Worm (Caenorhabditis elegans) whole organism, L2 larva: ENCODE data around the gene ift-81.

ENCODE experiments used
- C34F6.9 ChIP-seq: fragments of 150-350 bp; optimal IDR thresholded peaks from 2 replicates; lab custom pipeline; 2014; ENCODE audit warnings: missing biosample characterization, missing genetic modification characterization
- R02D3.7 ChIP-seq: fragments of 150-350 bp; optimal IDR thresholded peaks from 2 replicates; lab custom pipeline; 2014; ENCODE audit warnings: missing biosample characterization, missing genetic modification characterization
- Y55F3AM.14 ChIP-seq: fragments of 200-800 bp; sonication (Bioruptor generic); optimal IDR thresholded peaks from 2 replicates; lab custom pipeline; 2018; ENCODE audit warnings: mild to moderate bottlenecking, missing genetic modification characterization, missing compliant biosample characterization
- ZK546.5 ChIP-seq: sonication (generic microtip); optimal IDR thresholded peaks from 2 replicates; lab custom pipeline; 2017; ENCODE audit warnings: missing biosample characterization, missing genetic modification characterization
- alr-1 ChIP-seq: fragments of 150-350 bp; optimal IDR thresholded peaks from 2 replicates; lab custom pipeline; 2014; ENCODE audit warnings: missing biosample characterization, missing genetic modification characterization
- aly-2 ChIP-seq: fragments of 150-350 bp; optimal IDR thresholded peaks from 2 replicates; lab custom pipeline; 2014; ENCODE audit warnings: missing biosample characterization, missing genetic modification characterization
- ama-1 ChIP-seq: fragments of 150-350 bp; optimal IDR thresholded peaks from 2 replicates; lab custom pipeline; 2018; ENCODE audit warnings: inconsistent platforms
- blmp-1 ChIP-seq: sonication (generic microtip); optimal IDR thresholded peaks from 2 replicates; lab custom pipeline; 2017; ENCODE audit warnings: missing genetic modification characterization, mild to moderate bottlenecking, missing compliant biosample characterization, antibody characterized with exemption, moderate library complexity; ENCODE audit not compliant: insufficient read depth
- ceh-16 ChIP-seq: fragments of 150-350 bp; optimal IDR thresholded peaks from 2 replicates; lab custom pipeline; 2014; ENCODE audit warnings: missing biosample characterization, missing genetic modification characterization
- crh-2 ChIP-seq: sonication (generic microtip); optimal IDR thresholded peaks from 2 replicates; lab custom pipeline; 2017; ENCODE audit warnings: missing biosample characterization, missing genetic modification characterization
- egl-27 ChIP-seq: sonication (generic microtip); optimal IDR thresholded peaks from 3 replicates; lab custom pipeline; 2017; ENCODE audit warnings: missing biosample characterization, missing genetic modification reagents, missing genetic modification characterization
- elt-3 ChIP-seq: sonication (generic microtip); optimal IDR thresholded peaks from 2 replicates; lab custom pipeline; 2017; ENCODE audit warnings: missing biosample characterization, missing genetic modification characterization
- fos-1 ChIP-seq: fragments of 150-350 bp; optimal IDR thresholded peaks from 2 replicates; lab custom pipeline; 2014; ENCODE audit warnings: missing biosample characterization, missing genetic modification characterization
- gmeb-1 ChIP-seq: fragments of 150-350 bp; optimal IDR thresholded peaks from 2 replicates; lab custom pipeline; 2014; ENCODE audit warnings: missing biosample characterization, missing genetic modification characterization
- lin-11 ChIP-seq: fragments of 150-350 bp; sonication (generic microtip); optimal IDR thresholded peaks from 2 replicates; lab custom pipeline; 2014; ENCODE audit warnings: missing biosample characterization, missing genetic modification characterization, inconsistent platforms, mixed read lengths
- lsy-2 ChIP-seq, 2 experiments: fragments of 150-350 bp in 1 of 2; sonication (generic microtip) in 1 of 2; optimal IDR thresholded peaks; 2 replicates each; lab custom pipeline; 2014 to 2017; ENCODE audit warnings: missing biosample characterization in 2 of 2, missing genetic modification characterization in 2 of 2
- mab-5 ChIP-seq: fragments of 150-350 bp; optimal IDR thresholded peaks from 2 replicates; lab custom pipeline; 2014; ENCODE audit warnings: missing biosample characterization, missing genetic modification characterization
- mbf-1 ChIP-seq: sonication (generic microtip); optimal IDR thresholded peaks from 2 replicates; lab custom pipeline; 2017; ENCODE audit warnings: missing biosample characterization, missing genetic modification characterization
- nhr-10 ChIP-seq: sonication (generic microtip); optimal IDR thresholded peaks from 2 replicates; lab custom pipeline; 2017; ENCODE audit warnings: missing biosample characterization, missing genetic modification characterization
- nhr-11 ChIP-seq: fragments of 150-350 bp; optimal IDR thresholded peaks from 2 replicates; lab custom pipeline; 2014; ENCODE audit warnings: missing biosample characterization, missing genetic modification characterization
- nhr-12 ChIP-seq: fragments of 150-350 bp; optimal IDR thresholded peaks from 2 replicates; lab custom pipeline; 2014; ENCODE audit warnings: missing biosample characterization, missing genetic modification characterization
- nhr-23 ChIP-seq: fragments of 150-350 bp; optimal IDR thresholded peaks from 2 replicates; lab custom pipeline; 2014; ENCODE audit warnings: missing biosample characterization, missing genetic modification reagents, missing genetic modification characterization
- nhr-237 ChIP-seq: fragments of 150-350 bp; optimal IDR thresholded peaks from 2 replicates; lab custom pipeline; 2014; ENCODE audit warnings: missing biosample characterization, missing genetic modification characterization
- nhr-25 ChIP-seq: fragments of 150-350 bp; sonication (generic microtip); optimal IDR thresholded peaks from 3 replicates; lab custom pipeline; 2014; ENCODE audit warnings: missing biosample characterization, missing genetic modification characterization
- peb-1 ChIP-seq: fragments of 150-350 bp; optimal IDR thresholded peaks from 2 replicates; lab custom pipeline; 2014; ENCODE audit warnings: missing biosample characterization, missing genetic modification characterization
- sem-4 ChIP-seq: fragments of 150-350 bp; optimal IDR thresholded peaks from 2 replicates; lab custom pipeline; 2014; ENCODE audit warnings: missing biosample characterization, missing genetic modification reagents, missing genetic modification characterization
- sma-3 ChIP-seq: sonication (generic microtip); optimal IDR thresholded peaks from 2 replicates; lab custom pipeline; 2016; ENCODE audit warnings: missing genetic modification reagents, missing genetic modification characterization, missing compliant biosample characterization
- sma-9 ChIP-seq, 2 experiments: fragments of 150-350 bp in 1 of 2; sonication (generic microtip) in 1 of 2; optimal IDR thresholded peaks; 2 replicates each; lab custom pipeline; 2014 to 2016; ENCODE audit warnings: missing genetic modification characterization in 2 of 2, mild to moderate bottlenecking in 1 of 2, missing biosample characterization in 1 of 2, missing compliant biosample characterization in 1 of 2, missing genetic modification reagents in 1 of 2, moderate library complexity in 1 of 2
- snpc-4 ChIP-seq: fragments of 150-350 bp; optimal IDR thresholded peaks from 2 replicates; lab custom pipeline; 2014; ENCODE audit warnings: missing biosample characterization, missing genetic modification characterization
- unc-39 ChIP-seq: fragments of 150-350 bp; optimal IDR thresholded peaks from 2 replicates; lab custom pipeline; 2014; ENCODE audit warnings: missing biosample characterization, missing genetic modification characterization
- unc-55 ChIP-seq: fragments of 150-350 bp; sonication (generic microtip); optimal IDR thresholded peaks from 3 replicates; lab custom pipeline; 2014; ENCODE audit warnings: missing biosample characterization, missing genetic modification reagents, missing genetic modification characterization
- unc-62 ChIP-seq: fragments of 150-350 bp; optimal IDR thresholded peaks from 2 replicates; lab custom pipeline; 2014; ENCODE audit warnings: missing biosample characterization, missing genetic modification reagents, missing genetic modification characterization
- zag-1 ChIP-seq: fragments of 150-350 bp; optimal IDR thresholded peaks from 2 replicates; lab custom pipeline; 2014; ENCODE audit warnings: missing biosample characterization, missing genetic modification characterization
- ztf-1 ChIP-seq: fragments of 200-800 bp; sonication (Bioruptor generic); conservative IDR thresholded peaks from 2 replicates; pipeline ENCODE4 v1.3.6; 2022; ENCODE audit warnings: missing genetic modification characterization, missing compliant biosample characterization
- ztf-4 ChIP-seq: fragments of 150-350 bp; optimal IDR thresholded peaks from 2 replicates; lab custom pipeline; 2014; ENCODE audit warnings: missing biosample characterization, missing genetic modification characterization

The ift-81 gene

DNA sequence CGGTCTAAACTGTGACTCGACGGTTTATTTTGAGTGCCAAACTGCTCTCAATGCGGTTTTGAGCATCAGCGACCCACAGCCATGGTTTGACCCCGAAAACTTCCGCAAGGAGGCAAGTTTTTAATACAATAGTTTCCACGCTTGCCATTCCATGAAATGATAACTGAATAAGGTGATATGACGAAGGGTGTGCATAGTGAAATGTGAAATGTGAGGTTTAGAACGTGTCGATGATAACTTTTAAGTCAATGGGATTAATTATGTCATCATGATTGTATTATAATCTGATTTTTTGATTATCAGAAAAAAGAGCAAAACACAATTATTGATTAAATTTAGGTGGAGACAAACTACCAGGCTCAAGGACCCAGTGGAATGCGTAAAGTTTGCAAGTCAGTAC, 43.0 kb upstream of the ift-81 start:
- no peak for TF ChIP-seq nhr-25 (tag; lab: Kevin White, UChicago)
- no peak for TF ChIP-seq alr-1 (tag; lab: Kevin White, UChicago)
- peak; percentile 51 for TF ChIP-seq fos-1 (tag; lab: Kevin White, UChicago)

DNA sequence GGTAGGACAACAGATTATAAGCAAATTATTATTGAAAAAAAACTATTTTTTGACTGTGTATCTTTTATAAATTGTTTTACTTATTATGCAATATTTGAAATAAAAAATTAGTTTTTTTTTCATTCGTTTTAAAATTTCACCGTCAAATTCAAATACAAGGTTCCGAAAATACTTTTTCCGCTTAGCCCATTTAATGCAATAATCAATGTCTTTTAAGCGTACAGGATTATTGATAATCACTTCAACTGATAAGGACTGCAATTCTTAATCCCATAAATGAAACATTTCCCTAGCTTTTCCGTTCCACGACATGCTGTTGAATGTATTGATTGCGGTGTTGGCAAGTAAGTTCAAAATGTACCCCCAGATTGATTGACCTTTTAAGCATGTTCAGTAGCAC, 41.4 kb upstream of the ift-81 start, which contains the start of gene nspg-12:
TSS of gene nspg-12 (plus strand) at position 301 of the 400 bp plus-strand sequence.
- no peak for TF ChIP-seq snpc-4
- TF ChIP-seq alr-1 (tag; lab: Kevin White, UChicago) = no peak
- no peak for TF ChIP-seq blmp-1
- TF ChIP-seq mbf-1 = no peak
- no peak for TF ChIP-seq unc-55 (GFP tag; lab: Kevin White, UChicago)
- TF ChIP-seq nhr-10 (tag; lab: Kevin White, UChicago) = no peak
- TF ChIP-seq sma-9 (GFP tag; optimal IDR thresholded peaks at IDR 0.05; lab: Kevin White, UChicago) = no peak
- TF ChIP-seq sma-9 (tag; optimal IDR thresholded peaks at IDR 0.05; lab: Kevin White, UChicago) = no peak
- TF ChIP-seq peb-1 (tag; lab: Kevin White, UChicago) = no peak
- TF ChIP-seq nhr-237 (tag; lab: Kevin White, UChicago) = no peak
- no peak for TF ChIP-seq unc-39 (tag; lab: Kevin White, UChicago)
- no peak for TF ChIP-seq R02D3.7 (tag; lab: Kevin White, UChicago)
- no peak for TF ChIP-seq unc-62 (GFP tag; lab: Kevin White, UChicago)
- TF ChIP-seq nhr-12 = no peak
- no peak for TF ChIP-seq zag-1 (tag; lab: Kevin White, UChicago)
- no peak for TF ChIP-seq egl-27
- no peak for TF ChIP-seq C34F6.9 (tag; lab: Kevin White, UChicago)
- TF ChIP-seq sma-3 (GFP tag; lab: Kevin White, UChicago) = no peak
- no peak for TF ChIP-seq nhr-23 (tag; lab: Kevin White, UChicago)
- no peak for TF ChIP-seq nhr-25 (tag; lab: Kevin White, UChicago)

DNA sequence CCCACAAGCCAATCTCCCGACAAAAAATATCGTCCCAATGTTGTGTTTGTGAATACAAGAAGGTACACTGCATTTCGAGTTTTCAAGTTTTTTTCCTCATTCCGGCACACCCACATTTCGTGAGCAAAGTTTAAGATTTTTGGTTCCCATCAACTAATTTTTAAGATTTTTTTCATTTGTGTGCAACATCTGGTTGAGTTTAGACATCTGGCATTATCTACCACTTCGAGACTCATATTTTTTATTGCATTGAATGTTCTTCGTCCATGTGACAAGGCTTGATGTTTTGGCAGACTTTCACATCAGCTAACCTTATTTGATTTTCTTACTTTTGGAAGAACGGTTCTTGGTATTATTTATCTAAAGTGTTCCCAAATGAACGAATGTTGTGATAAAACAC, 38.0 kb upstream of the ift-81 start:
- TF ChIP-seq peb-1 (tag; lab: Kevin White, UChicago) (no peak), ZK546.5 (no peak), ztf-1 (GFP tag; lab: Robert Waterston, UW) (no peak)

DNA sequence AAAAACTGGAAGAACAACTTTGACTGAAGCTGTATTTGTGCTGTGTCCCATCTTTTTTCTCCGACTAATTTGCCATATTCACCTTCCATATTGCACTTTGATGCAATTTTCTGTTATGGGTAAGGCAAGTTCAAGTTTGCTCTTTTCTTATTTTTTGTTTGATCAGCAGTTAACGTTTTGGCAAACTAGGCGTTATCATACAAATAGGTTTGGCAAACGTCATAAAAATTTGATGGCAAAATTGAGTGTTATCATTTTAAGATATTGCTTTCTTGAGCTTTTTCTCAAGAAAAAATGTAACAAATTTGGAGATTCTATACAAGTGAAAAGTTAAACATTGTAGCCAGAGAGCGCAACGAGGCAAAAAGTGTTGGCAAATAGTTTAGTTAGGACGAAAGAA, 36.3 kb upstream of the ift-81 start:
- TF ChIP-seq elt-3 (tag; lab: Kevin White, UChicago) = no peak
- TF ChIP-seq C34F6.9 (tag; lab: Kevin White, UChicago) = no peak
- peak; percentile 62 for TF ChIP-seq fos-1 (tag; lab: Kevin White, UChicago)
- TF ChIP-seq sma-3 (GFP tag; lab: Kevin White, UChicago) = no peak
- TF ChIP-seq nhr-10 (tag; lab: Kevin White, UChicago) = no peak
- TF ChIP-seq ztf-4 (tag; lab: Kevin White, UChicago) = no peak
- peak; percentile 12 for TF ChIP-seq sma-9 (GFP tag; optimal IDR thresholded peaks at IDR 0.05; lab: Kevin White, UChicago)
- no peak for TF ChIP-seq sma-9 (tag; optimal IDR thresholded peaks at IDR 0.05; lab: Kevin White, UChicago)
- peak; percentile 25 for TF ChIP-seq crh-2 (tag; lab: Kevin White, UChicago)

DNA sequence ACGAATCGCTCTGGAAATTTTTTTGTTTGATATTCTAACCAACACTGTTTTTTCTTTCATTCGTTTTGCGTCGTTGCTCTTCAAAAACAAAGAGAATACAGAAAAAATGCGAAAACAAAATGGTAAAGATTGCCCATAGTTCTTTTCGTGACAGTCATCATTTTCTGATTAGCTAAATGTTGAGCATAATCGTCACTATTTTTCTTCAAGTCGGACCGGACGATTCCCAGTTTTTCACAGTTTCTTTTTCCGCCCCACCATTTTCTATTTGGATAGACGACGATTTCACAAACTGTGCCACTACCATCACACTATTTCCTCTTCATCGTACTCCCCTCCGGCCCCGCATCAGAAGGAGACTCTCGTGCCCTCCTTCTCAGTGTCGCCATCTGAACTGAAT, 34.8 kb upstream of the ift-81 start:
- no peak for TF ChIP-seq peb-1 (tag; lab: Kevin White, UChicago)
- no peak for TF ChIP-seq sma-9 (GFP tag; optimal IDR thresholded peaks at IDR 0.05; lab: Kevin White, UChicago)
- no peak for TF ChIP-seq sma-9 (tag; optimal IDR thresholded peaks at IDR 0.05; lab: Kevin White, UChicago)
- no peak for TF ChIP-seq sma-3 (GFP tag; lab: Kevin White, UChicago)
- no peak for TF ChIP-seq aly-2 (tag; lab: Kevin White, UChicago)
- TF ChIP-seq Y55F3AM.14 = no peak
- no peak for TF ChIP-seq mab-5 (tag; lab: Kevin White, UChicago)

DNA sequence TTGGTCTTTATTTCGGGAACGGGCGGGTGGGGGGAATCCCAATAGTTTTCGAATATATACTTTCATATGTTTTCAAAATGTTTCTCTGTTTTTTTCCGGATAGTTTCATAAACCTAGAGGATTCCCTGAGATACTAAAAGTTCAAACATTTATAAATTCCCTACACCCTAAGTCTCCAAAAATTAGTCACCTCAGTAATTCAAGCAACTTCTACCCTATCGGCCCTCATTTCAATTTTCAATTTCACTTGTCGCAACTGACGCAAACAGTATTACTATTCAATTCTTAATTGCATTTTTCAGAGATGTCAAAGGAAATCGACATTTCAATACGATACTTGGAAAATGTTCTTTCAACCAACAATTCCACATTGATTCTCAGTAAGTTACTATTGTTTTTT, 34.3 kb upstream of the ift-81 start, which contains the start of gene Y34B4A.4:
TSS of gene Y34B4A.4 (plus strand) at position 301 of the 400 bp plus-strand sequence.
- no peak for TF ChIP-seq nhr-23 (tag; lab: Kevin White, UChicago)
- no peak for TF ChIP-seq Y55F3AM.14
- no peak for TF ChIP-seq unc-55 (GFP tag; lab: Kevin White, UChicago)

DNA sequence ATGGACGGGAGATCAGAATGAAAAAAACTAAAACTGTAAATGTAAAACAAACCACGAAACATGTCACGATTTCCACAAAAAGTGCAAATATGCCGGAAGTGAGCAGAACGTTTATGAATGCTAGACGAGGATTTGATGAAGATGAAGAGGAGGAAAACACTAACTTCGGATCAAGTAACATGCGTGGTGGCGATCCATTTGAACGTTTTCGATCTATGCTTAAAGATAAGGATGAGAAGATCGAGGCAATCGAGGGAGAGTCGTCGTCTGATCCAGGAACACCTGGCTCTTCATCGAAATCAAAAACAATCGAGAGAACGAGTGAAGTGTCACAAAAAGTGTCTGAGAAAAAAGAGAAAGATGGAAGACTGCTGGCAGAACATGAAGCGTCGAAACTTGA, 33.0 kb upstream of the ift-81 start:
- TF ChIP-seq zag-1 (tag; lab: Kevin White, UChicago) (no peak), lin-11 (tag; lab: Kevin White, UChicago) (no peak), alr-1 (tag; lab: Kevin White, UChicago) (no peak), lsy-2 (tag; optimal IDR thresholded peaks at IDR 0.05; lab: Kevin White, UChicago) (no peak), gmeb-1 (no peak), ama-1 (lab: Kevin White, UChicago) (no peak), ceh-16 (no peak), sem-4 (no peak), nhr-12 (no peak), nhr-11 (tag; lab: Kevin White, UChicago) (no peak), nhr-25 (tag; lab: Kevin White, UChicago) (no peak), ztf-1 (GFP tag; lab: Robert Waterston, UW) (no peak), C34F6.9 (tag; lab: Kevin White, UChicago) (no peak), peb-1 (tag; lab: Kevin White, UChicago) (no peak)
